Worm (Caenorhabditis elegans) whole organism, L4/young adult: ENCODE data around the gene ptpn-22.

Source experiments
- W03F9.2 ChIP-seq: fragments of 150-350 bp; optimal IDR thresholded peaks from 2 replicates; lab custom pipeline; 2014; ENCODE audit warnings: missing biosample characterization, missing genetic modification characterization
- dao-5 ChIP-seq: sonication (generic microtip); optimal IDR thresholded peaks from 2 replicates; lab custom pipeline; 2016; ENCODE audit warnings: missing genotype, missing genetic modification characterization, moderate library complexity, missing compliant biosample characterization
- him-1 ChIP-seq: sonication (generic microtip); optimal IDR thresholded peaks from 2 replicates; lab custom pipeline; 2016; ENCODE audit warnings: missing genotype, missing genetic modification reagents, missing genetic modification characterization, missing compliant biosample characterization

ptpn-22 gene

DNA sequence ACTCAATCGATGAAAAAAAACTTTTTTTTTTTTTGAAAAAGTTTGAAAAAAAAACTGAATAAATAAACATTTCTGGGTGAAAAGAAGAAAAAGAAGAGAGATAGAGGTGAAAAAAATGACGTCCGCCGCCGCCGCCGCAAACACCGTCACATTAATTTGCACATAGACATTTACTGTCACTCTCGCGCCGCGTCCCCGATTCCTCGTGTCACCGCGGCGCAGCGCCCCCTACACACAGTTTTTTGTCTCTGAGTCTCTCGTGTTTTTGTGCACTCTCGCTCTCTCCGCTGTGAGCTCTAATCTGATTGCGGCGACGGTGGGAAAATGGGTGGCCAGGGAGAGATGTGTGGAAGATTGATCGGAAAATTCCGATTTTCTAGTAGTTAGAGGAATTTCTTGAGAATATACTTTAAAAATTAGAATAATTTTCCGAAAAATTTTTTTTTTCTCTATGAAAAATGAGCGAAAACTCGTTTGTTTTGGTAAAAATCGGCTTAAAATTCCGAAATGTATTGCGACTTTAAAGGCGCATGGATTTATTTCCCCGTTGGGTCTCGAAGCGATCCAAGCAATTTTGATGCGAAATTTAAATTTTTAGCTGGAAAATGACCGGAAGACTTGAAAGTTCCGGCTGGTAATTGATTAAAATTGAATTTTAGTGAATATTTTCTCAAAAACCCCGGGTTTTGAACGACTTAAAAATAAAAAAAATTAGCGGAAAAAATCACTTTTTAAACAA, 527 bp downstream of the ptpn-22 start:
- no peak for TF ChIP-seq him-1 (tag; lab: Kevin White, UChicago)

DNA sequence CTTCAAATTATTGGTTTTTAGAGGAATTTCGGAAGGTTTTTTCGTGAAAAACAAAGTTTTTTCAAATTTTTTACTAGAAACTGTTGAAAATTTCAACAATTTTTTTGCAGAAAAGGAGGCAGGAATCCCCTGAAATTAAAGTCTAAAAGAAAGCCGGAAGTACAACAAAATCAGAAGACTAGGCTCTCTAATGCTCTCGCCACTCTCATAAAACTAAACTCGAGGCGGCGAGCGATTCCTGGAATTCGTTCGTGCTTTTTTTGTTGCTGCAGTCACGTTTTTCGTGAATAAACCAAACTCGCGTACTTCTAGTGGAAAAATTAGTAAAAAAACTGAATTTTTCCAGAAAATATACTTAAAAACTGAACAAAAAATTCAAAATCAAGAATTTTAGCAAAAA, 1.2 kb downstream of the ptpn-22 start:
- no peak for TF ChIP-seq him-1 (tag; lab: Kevin White, UChicago)

DNA sequence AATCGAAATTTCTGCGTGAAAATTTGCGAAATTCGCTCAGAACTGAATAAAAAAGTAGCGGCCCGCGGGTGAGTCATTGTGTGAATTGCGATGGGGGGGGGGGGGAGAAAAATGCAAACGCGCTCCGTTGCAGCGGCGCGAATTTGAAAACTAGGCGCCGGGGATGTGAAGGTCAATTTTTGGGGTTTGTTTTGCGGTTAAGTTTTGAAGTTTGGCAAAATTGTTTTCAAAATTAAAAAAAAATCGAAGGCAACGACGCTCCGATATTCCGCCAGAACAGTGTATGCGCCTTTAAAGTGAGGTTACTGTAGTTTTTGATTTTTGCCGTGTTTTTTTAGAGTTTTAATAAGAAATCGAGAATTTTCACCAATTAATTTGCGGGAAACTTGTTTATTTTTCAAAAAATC, 1.7 kb downstream of the ptpn-22 start:
- TF ChIP-seq him-1 (tag; lab: Kevin White, UChicago) (no peak), W03F9.2 (tag; lab: Kevin White, UChicago) (peak; percentile 28), dao-5 (tag; lab: Kevin White, UChicago) (no peak)

ce11 chrIV:1727538-1728072, 12.5 kb downstream of the ptpn-22 start:
- TF ChIP-seq W03F9.2 (tag; lab: Kevin White, UChicago) = no peak
- no peak for TF ChIP-seq dao-5 (tag; lab: Kevin White, UChicago)
- no peak for TF ChIP-seq him-1 (tag; lab: Kevin White, UChicago)

ce11 chrIV:1725888-1726287, 14.2 kb downstream of the ptpn-22 start, which contains the start of gene K08D12.8:
Gene K08D12.8, plus strand, starts transcription at chrIV:1726188.
- TF ChIP-seq W03F9.2 (tag; lab: Kevin White, UChicago) (no peak), him-1 (tag; lab: Kevin White, UChicago) (no peak), dao-5 (tag; lab: Kevin White, UChicago) (no peak)

- no peak for TF ChIP-seq him-1 (tag; lab: Kevin White, UChicago)
Observed at ce11 chrIV:1724283-1724682, 15.8 kb downstream of the ptpn-22 start, which contains the start of gene epic-3. Gene epic-3, minus strand, starts transcription at chrIV:1724383.

ce11 chrIV:1722953-1723352, 17.1 kb downstream of the ptpn-22 start:
- TF ChIP-seq him-1 (tag; lab: Kevin White, UChicago) = no peak
- TF ChIP-seq dao-5 (tag; lab: Kevin White, UChicago) = no peak
- TF ChIP-seq W03F9.2 (tag; lab: Kevin White, UChicago) = no peak

ce11 chrIV:1721610-1722009, 18.5 kb downstream of the ptpn-22 start:
- TF ChIP-seq him-1 (tag; lab: Kevin White, UChicago) (no peak), W03F9.2 (tag; lab: Kevin White, UChicago) (no peak), dao-5 (tag; lab: Kevin White, UChicago) (no peak)

DNA sequence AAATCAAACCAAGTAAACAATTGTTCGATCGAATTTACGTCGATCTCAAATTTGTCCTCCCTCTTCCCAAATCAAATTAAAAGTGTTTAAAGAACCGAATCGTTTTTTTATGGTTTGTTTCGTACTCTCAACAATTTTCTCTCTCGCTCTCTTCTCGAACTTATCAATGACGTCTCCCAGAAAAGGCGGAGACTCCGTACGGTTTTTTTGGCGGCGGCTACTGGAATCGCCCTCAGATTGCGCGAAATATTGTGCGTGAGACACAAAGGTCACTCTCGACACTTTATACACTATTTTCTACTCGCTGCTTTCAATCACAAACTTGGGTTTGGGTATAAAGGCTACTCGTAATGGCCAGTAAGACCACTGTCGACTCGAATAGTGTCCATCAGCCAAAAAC, 19.6 kb downstream of the ptpn-22 start, which contains the start of gene epic-2:
TSS of gene epic-2 (plus strand) at position 317 of the 400 bp plus-strand sequence.
- no peak for TF ChIP-seq W03F9.2 (tag; lab: Kevin White, UChicago)
- TF ChIP-seq dao-5 (tag; lab: Kevin White, UChicago) = no peak
- TF ChIP-seq him-1 (tag; lab: Kevin White, UChicago) = no peak

- no peak for TF ChIP-seq dao-5 (tag; lab: Kevin White, UChicago)
- no peak for TF ChIP-seq W03F9.2 (tag; lab: Kevin White, UChicago)
- no peak for TF ChIP-seq him-1 (tag; lab: Kevin White, UChicago)
Observed at ce11 chrIV:1715705-1716104, 24.4 kb downstream of the ptpn-22 start.

- no peak for TF ChIP-seq him-1 (tag; lab: Kevin White, UChicago)
- no peak for TF ChIP-seq W03F9.2 (tag; lab: Kevin White, UChicago)
- no peak for TF ChIP-seq dao-5 (tag; lab: Kevin White, UChicago)
Observed at ce11 chrIV:1713618-1714017, 26.4 kb downstream of the ptpn-22 start.

DNA sequence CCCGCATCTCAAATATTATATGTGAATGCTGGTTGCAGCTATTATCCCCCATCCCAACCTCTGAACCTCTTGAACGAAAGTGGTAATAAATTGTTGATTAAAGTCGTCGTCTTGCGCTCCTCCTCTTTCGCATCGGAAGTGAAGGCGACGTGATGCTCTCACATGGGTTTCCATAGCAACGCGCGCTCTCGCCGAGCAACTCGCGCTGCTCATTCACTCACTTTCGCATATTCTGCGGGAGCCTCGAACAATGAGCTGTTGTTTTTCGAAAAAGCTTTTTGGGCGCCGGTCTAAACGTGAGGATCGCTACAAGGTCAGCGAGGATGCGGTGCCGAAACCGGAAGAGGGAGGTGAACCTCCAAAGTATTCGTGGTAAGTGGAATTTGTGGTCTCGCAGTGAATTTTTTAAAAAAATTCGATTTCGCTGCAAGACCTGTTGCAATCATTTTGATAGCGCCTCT, 29.0 kb downstream of the ptpn-22 start, which contains the start of gene rpi-2:
TSS of gene rpi-2 (plus strand) at position 234 of the 461 bp plus-strand sequence.
- TF ChIP-seq dao-5 (tag; lab: Kevin White, UChicago) = peak; percentile 37
- TF ChIP-seq him-1 (tag; lab: Kevin White, UChicago) = no peak
- no peak for TF ChIP-seq W03F9.2 (tag; lab: Kevin White, UChicago)

DNA sequence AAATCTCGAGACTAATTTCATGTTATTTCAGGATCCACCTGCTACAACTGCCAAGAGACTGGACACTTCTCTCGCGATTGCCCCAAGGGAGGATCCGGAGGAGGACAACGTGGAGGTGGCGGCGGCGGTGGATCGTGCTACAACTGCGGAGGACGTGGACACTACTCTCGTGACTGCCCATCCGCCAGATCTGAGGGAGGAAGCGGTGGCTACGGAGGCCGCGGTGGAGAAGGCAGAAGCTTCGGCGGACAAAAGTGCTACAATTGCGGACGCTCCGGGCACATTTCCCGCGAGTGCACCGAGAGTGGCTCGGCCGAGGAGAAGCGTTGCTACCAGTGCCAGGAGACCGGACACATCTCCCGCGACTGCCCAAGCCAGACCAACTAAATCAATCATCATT, 29.5 kb downstream of the ptpn-22 start:
- no peak for TF ChIP-seq him-1 (tag; lab: Kevin White, UChicago)

- TF ChIP-seq W03F9.2 (tag; lab: Kevin White, UChicago) = peak; percentile 86
- no peak for TF ChIP-seq him-1 (tag; lab: Kevin White, UChicago)
- no peak for TF ChIP-seq dao-5 (tag; lab: Kevin White, UChicago)
Observed at ce11 chrIV:1709695-1710315, 30.3 kb downstream of the ptpn-22 start, which contains the start of the genes pbs-1 and K08D12.3. Gene pbs-1, minus strand, starts transcription at chrIV:1709745. Gene K08D12.3, plus strand, starts transcription at chrIV:1710265.
